In the genomic region with DNA sequence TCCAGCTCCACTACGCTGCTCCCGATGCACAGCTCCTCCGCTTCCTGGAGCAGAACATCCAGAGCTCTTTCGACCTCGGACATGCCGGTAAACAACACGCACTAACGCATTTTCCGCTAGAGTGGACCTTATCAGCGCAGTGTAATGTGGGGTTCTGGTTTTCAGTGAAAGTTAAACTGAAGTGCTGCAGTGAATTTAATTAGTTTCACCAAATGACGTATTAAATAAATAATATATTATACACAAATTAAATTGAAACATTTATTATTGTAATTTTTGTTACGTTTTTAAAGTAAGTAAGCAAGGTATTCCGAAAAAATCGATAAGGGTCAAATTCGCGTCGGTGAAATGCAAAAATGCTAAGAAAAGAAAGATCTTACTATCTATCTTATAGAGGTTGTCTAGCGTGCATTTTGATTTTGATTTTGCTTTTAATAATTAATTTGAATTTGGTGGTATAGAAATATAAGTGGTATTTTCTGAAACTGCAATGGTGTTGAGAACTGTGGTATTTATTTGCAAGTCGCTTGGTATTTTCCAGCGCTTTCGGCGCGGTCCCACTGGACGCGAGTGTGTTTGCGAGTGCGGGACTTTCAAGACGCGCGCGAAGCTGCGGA, we compare ENCODE assay signal across 1 fruit fly cellular context.
TF ChIP-seq lines count a peak whose summit lies in the region.

A gene (minus strand): TSS at position 107 of the 617 bp plus-strand sequence.
A gene (plus strand): TSS at position 594 of the 617 bp plus-strand sequence.

TF ChIP-seq in whole organism, embryonic, 481 proteins besides CTCF, POLR2A, EP300 and RAD21 (continued from another document):
- TF ChIP-seq Ptx1 (GFP tag; IDR thresholded peaks at IDR 0.05; lab: Robert Waterston, UW) (peak; percentile 63), vfl (GFP tag; optimal IDR thresholded peaks at IDR 0.05; lab: Kevin White, UChicago) (no peak), CG4282 (GFP tag; optimal IDR thresholded peaks at IDR 0.05; lab: Kevin White, UChicago) (no peak), CG7745 (tag; optimal IDR thresholded peaks at IDR 0.05; lab: Kevin White, UChicago) (no peak), Bgb (GFP tag; IDR thresholded peaks at IDR 0.05; lab: Robert Waterston, UW; ENCODE audit: partially characterized antibody) (no peak), crp (GFP tag; optimal IDR thresholded peaks at IDR 0.05; lab: Kevin White, UChicago) (no peak), bsh (GFP tag; optimal IDR thresholded peaks at IDR 0.05; lab: Kevin White, UChicago) (peak in 1 of 2 experiments; percentile 13), CG17802 (tag; optimal IDR thresholded peaks at IDR 0.05; lab: Kevin White, UChicago) (peak; percentile 26), stc (GFP tag; IDR thresholded peaks at IDR 0.05; lab: Robert Waterston, UW) (peak; percentile 41), Elba2 (GFP tag; optimal IDR thresholded peaks at IDR 0.05; lab: Kevin White, UChicago) (no peak)
TF ChIP-seq in whole organism, embryonic: peak in this region for 230.
